Worm (Caenorhabditis elegans) whole organism, mixed stage, embryonic: ENCODE results near the gene T16G1.4.
A peak's percentile ranks its signal among the peaks of the same experiment; 100 is the strongest.

Source experiments
- M03D4.4 ChIP-seq: sonication (generic microtip); optimal IDR thresholded peaks from 2 replicates; lab custom pipeline; 2017; ENCODE audit warnings: mild to moderate bottlenecking, missing genetic modification characterization, missing compliant biosample characterization
- blmp-1 ChIP-seq: fragments of 150-350 bp; optimal IDR thresholded peaks from 2 replicates; lab custom pipeline; 2014; ENCODE audit warnings: missing biosample characterization, missing genetic modification characterization
- ceh-39 ChIP-seq: fragments of 150-350 bp; optimal IDR thresholded peaks from 2 replicates; lab custom pipeline; 2014; ENCODE audit warnings: missing biosample characterization, missing genetic modification characterization
- ceh-43 ChIP-seq: fragments of 200-800 bp; sonication (Bioruptor generic); optimal IDR thresholded peaks from 2 replicates; lab custom pipeline; 2018; ENCODE audit warnings: mild to moderate bottlenecking, missing genetic modification characterization, moderate library complexity, missing compliant biosample characterization
- ces-1 ChIP-seq: fragments of 150-350 bp; optimal IDR thresholded peaks from 2 replicates; lab custom pipeline; 2014; ENCODE audit warnings: missing biosample characterization, missing genetic modification reagents, missing genetic modification characterization
- cnd-1 ChIP-seq: fragments of 200-800 bp; sonication (Bioruptor generic); optimal IDR thresholded peaks from 2 replicates; lab custom pipeline; 2018; ENCODE audit warnings: mild to moderate bottlenecking, missing genetic modification characterization, missing compliant biosample characterization
- drap-1 ChIP-seq: fragments of 200-800 bp; sonication (Bioruptor generic); optimal IDR thresholded peaks from 3 replicates; lab custom pipeline; 2018; ENCODE audit warnings: mild to moderate bottlenecking, missing genetic modification characterization, missing compliant biosample characterization
- elt-1 ChIP-seq: sonication (generic microtip); optimal IDR thresholded peaks from 2 replicates; lab custom pipeline; 2017; ENCODE audit warnings: missing genetic modification characterization, mild to moderate bottlenecking, missing compliant biosample characterization, antibody characterized with exemption, moderate library complexity, borderline replicate concordance; ENCODE audit not compliant: insufficient read depth
- elt-3 ChIP-seq: fragments of 150-350 bp; optimal IDR thresholded peaks from 2 replicates; lab custom pipeline; 2014; ENCODE audit warnings: missing biosample characterization, missing genetic modification characterization
- flh-1 ChIP-seq: fragments of 200-800 bp; sonication (Bioruptor generic); optimal IDR thresholded peaks from 2 replicates; lab custom pipeline; 2018; ENCODE audit warnings: mild to moderate bottlenecking, missing genetic modification characterization, moderate library complexity, missing compliant biosample characterization
- ham-2 ChIP-seq: fragments of 200-800 bp; sonication (Bioruptor generic); optimal IDR thresholded peaks from 2 replicates; lab custom pipeline; 2018; ENCODE audit warnings: mild to moderate bottlenecking, missing genetic modification characterization, missing compliant biosample characterization
- hlh-1 ChIP-seq: fragments of 150-350 bp; optimal IDR thresholded peaks from 2 replicates; lab custom pipeline; 2014; ENCODE audit warnings: missing biosample characterization, missing genetic modification reagents, missing genetic modification characterization
- lin-13 ChIP-seq: fragments of 150-350 bp; optimal IDR thresholded peaks from 2 replicates; lab custom pipeline; 2014; ENCODE audit warnings: missing biosample characterization, missing genetic modification characterization
- lin-32 ChIP-seq: fragments of 200-800 bp; sonication (Bioruptor generic); optimal IDR thresholded peaks from 2 replicates; lab custom pipeline; 2018; ENCODE audit warnings: mild to moderate bottlenecking, missing genetic modification characterization, missing compliant biosample characterization
- mep-1 ChIP-seq: fragments of 150-350 bp; optimal IDR thresholded peaks from 2 replicates; lab custom pipeline; 2017; ENCODE audit warnings: missing biosample characterization, missing genetic modification reagents, missing genetic modification characterization, inconsistent platforms
- mls-2 ChIP-seq: sonication (generic microtip); optimal IDR thresholded peaks from 2 replicates; lab custom pipeline; 2016; ENCODE audit warnings: mild to moderate bottlenecking, missing genetic modification characterization, moderate library complexity, missing compliant biosample characterization
- nhr-2 ChIP-seq: fragments of 150-350 bp; optimal IDR thresholded peaks from 2 replicates; lab custom pipeline; 2014; ENCODE audit warnings: missing biosample characterization, missing genetic modification characterization
- nhr-237 ChIP-seq: fragments of 150-350 bp; optimal IDR thresholded peaks from 2 replicates; lab custom pipeline; 2014; ENCODE audit warnings: missing biosample characterization, missing genetic modification characterization
- nhr-28 ChIP-seq: fragments of 150-350 bp; optimal IDR thresholded peaks from 2 replicates; lab custom pipeline; 2014; ENCODE audit warnings: missing biosample characterization, missing genetic modification characterization
- pha-4 ChIP-seq: fragments of 150-350 bp; optimal IDR thresholded peaks from 2 replicates; lab custom pipeline; 2018; ENCODE audit warnings: missing biosample characterization, missing genetic modification reagents, missing genetic modification characterization
- sem-2 ChIP-seq: fragments of 200-800 bp; sonication (Bioruptor generic); optimal IDR thresholded peaks from 2 replicates; lab custom pipeline; 2018; ENCODE audit warnings: mild to moderate bottlenecking, missing genetic modification characterization, missing compliant biosample characterization
- snpc-4 ChIP-seq: fragments of 150-350 bp; optimal IDR thresholded peaks from 2 replicates; lab custom pipeline; 2014; ENCODE audit warnings: missing biosample characterization, missing genetic modification characterization
- tbx-8 ChIP-seq: fragments of 200-800 bp; sonication (Bioruptor generic); optimal IDR thresholded peaks from 2 replicates; lab custom pipeline; 2018; ENCODE audit warnings: mild to moderate bottlenecking, missing genetic modification characterization, moderate library complexity, missing compliant biosample characterization
- unc-120 ChIP-seq: sonication (generic microtip); optimal IDR thresholded peaks from 2 replicates; lab custom pipeline; 2017; ENCODE audit warnings: missing genetic modification characterization, missing compliant biosample characterization; ENCODE audit not compliant: poor library complexity, severe bottlenecking
- unc-62 ChIP-seq: fragments of 150-350 bp; optimal IDR thresholded peaks from 2 replicates; lab custom pipeline; 2014; ENCODE audit warnings: missing biosample characterization, missing genetic modification reagents, missing genetic modification characterization
- zip-8 ChIP-seq: fragments of 150-350 bp; optimal IDR thresholded peaks from 2 replicates; lab custom pipeline; 2014; ENCODE audit warnings: missing biosample characterization, missing genetic modification characterization
- ztf-11 ChIP-seq: fragments of 150-350 bp; optimal IDR thresholded peaks from 2 replicates; lab custom pipeline; 2014; ENCODE audit warnings: missing biosample characterization, missing genetic modification characterization

T16G1.4 gene

ce11 chrV:12905074-12905473, 36.6 kb downstream of the T16G1.4 start, which contains the start of gene ttr-28:
ttr-28 (minus strand) TSS chrV:12905174.
- TF ChIP-seq nhr-237 (tag; lab: Kevin White, UChicago) (no peak), lin-32 (GFP tag; lab: Kevin White, UChicago) (no peak), ceh-39 (tag; lab: Kevin White, UChicago) (no peak), elt-3 (tag; lab: Kevin White, UChicago) (no peak), flh-1 (GFP tag; lab: Kevin White, UChicago) (no peak), M03D4.4 (no peak), blmp-1 (tag; lab: Kevin White, UChicago) (no peak), snpc-4 (no peak), sem-2 (GFP tag; lab: Kevin White, UChicago) (no peak), mep-1 (tag; lab: Kevin White, UChicago) (no peak)
- TF ChIP-seq, all 35 proteins: peak for 0

- TF ChIP-seq ztf-11 (tag; lab: Kevin White, UChicago) (no peak), nhr-2 (tag; lab: Kevin White, UChicago) (no peak)
- TF ChIP-seq, all 35 proteins: peak for 0
Measured at ce11 chrV:12904054-12904453, 37.6 kb downstream of the T16G1.4 start, which contains the start of gene ttr-27. ttr-27 (minus strand) TSS chrV:12904098.

ce11 chrV:12901301-12901700, 40.3 kb downstream of the T16G1.4 start:
- peak; percentile 89 for TF ChIP-seq ces-1 (GFP tag; lab: Kevin White, UChicago)
- TF ChIP-seq tbx-8 (GFP tag; lab: Kevin White, UChicago): no peak

- TF ChIP-seq unc-62 (peak; percentile 53), ces-1 (GFP tag; lab: Kevin White, UChicago) (peak; percentile 58), cnd-1 (tag; lab: Kevin White, UChicago) (no peak)
- TF ChIP-seq, all 35 proteins: peak for 2
Measured at ce11 chrV:12898583-12899232, 42.9 kb downstream of the T16G1.4 start.

DNA sequence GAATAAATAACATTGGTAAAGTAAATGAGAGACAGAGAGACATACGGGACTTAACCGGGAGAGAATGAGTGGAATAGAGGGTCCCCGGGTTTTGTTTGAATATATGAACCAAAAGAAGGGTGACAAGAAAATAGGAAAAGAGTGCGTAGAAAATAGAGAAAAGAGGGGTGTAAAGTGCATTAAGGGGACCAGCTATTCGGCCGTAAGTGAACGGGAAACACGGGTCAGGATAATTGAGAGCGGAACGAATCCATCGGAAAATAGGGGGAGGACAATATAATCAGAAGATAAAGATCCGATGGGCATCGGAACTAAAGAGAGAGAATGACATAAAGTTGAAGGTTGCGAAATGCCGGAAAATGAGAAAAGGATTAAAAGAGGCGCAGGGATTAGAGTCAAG, 44.3 kb downstream of the T16G1.4 start:
- TF ChIP-seq tbx-8 (GFP tag; lab: Kevin White, UChicago) (no peak), ztf-11 (tag; lab: Kevin White, UChicago) (no peak), blmp-1 (tag; lab: Kevin White, UChicago) (no peak), ces-1 (GFP tag; lab: Kevin White, UChicago) (peak; percentile 95), lin-13 (tag; lab: Kevin White, UChicago) (no peak), pha-4 (tag; lab: Kevin White, UChicago) (no peak), elt-1 (peak; percentile 50), zip-8 (no peak), mls-2 (no peak), nhr-28 (tag; lab: Kevin White, UChicago) (no peak), mep-1 (tag; lab: Kevin White, UChicago) (peak; percentile 73), ham-2 (GFP tag; lab: Kevin White, UChicago) (peak; percentile 40), drap-1 (GFP tag; lab: Kevin White, UChicago) (no peak), hlh-1 (tag; lab: Kevin White, UChicago) (peak; percentile 35), snpc-4 (no peak), nhr-2 (tag; lab: Kevin White, UChicago) (peak; percentile 24)

ce11 chrV:12896850-12897249, 44.8 kb downstream of the T16G1.4 start:
- no peak for TF ChIP-seq nhr-237 (tag; lab: Kevin White, UChicago)
- no peak for TF ChIP-seq M03D4.4
- peak; percentile 95 for TF ChIP-seq hlh-1 (tag; lab: Kevin White, UChicago)
- no peak for TF ChIP-seq ceh-43 (GFP tag; lab: Kevin White, UChicago)
- TF ChIP-seq ztf-11 (tag; lab: Kevin White, UChicago): no peak
- no peak for TF ChIP-seq blmp-1 (tag; lab: Kevin White, UChicago)
- no peak for TF ChIP-seq elt-1
- TF ChIP-seq mls-2: peak; percentile 15
- no peak for TF ChIP-seq zip-8
- TF ChIP-seq unc-62: peak; percentile 80
- TF ChIP-seq unc-120 (tag; lab: Kevin White, UChicago): peak; percentile 57
